Worm (Caenorhabditis elegans) whole organism, L2 larva: ENCODE data around the gene F40F8.5.
A peak's percentile ranks its signal among the peaks of the same experiment; 100 is the strongest.

Experiments used
- C34F6.9 ChIP-seq: fragments of 150-350 bp; optimal IDR thresholded peaks from 2 replicates; lab custom pipeline; 2014; ENCODE audit warnings: missing biosample characterization, missing genetic modification characterization
- F13H6.1 ChIP-seq: sonication (generic microtip); optimal IDR thresholded peaks from 2 replicates; lab custom pipeline; 2016; ENCODE audit warnings: missing genetic modification characterization, missing compliant biosample characterization
- Y55F3AM.14 ChIP-seq: fragments of 200-800 bp; sonication (Bioruptor generic); optimal IDR thresholded peaks from 2 replicates; lab custom pipeline; 2018; ENCODE audit warnings: mild to moderate bottlenecking, missing genetic modification characterization, missing compliant biosample characterization
- ZK546.5 ChIP-seq: sonication (generic microtip); optimal IDR thresholded peaks from 2 replicates; lab custom pipeline; 2017; ENCODE audit warnings: missing biosample characterization, missing genetic modification characterization
- alr-1 ChIP-seq: fragments of 150-350 bp; optimal IDR thresholded peaks from 2 replicates; lab custom pipeline; 2014; ENCODE audit warnings: missing biosample characterization, missing genetic modification characterization
- ama-1 ChIP-seq: fragments of 150-350 bp; optimal IDR thresholded peaks from 2 replicates; lab custom pipeline; 2018; ENCODE audit warnings: inconsistent platforms
- blmp-1 ChIP-seq: sonication (generic microtip); optimal IDR thresholded peaks from 2 replicates; lab custom pipeline; 2017; ENCODE audit warnings: missing genetic modification characterization, mild to moderate bottlenecking, missing compliant biosample characterization, antibody characterized with exemption, moderate library complexity; ENCODE audit not compliant: insufficient read depth
- ceh-16 ChIP-seq: fragments of 150-350 bp; optimal IDR thresholded peaks from 2 replicates; lab custom pipeline; 2014; ENCODE audit warnings: missing biosample characterization, missing genetic modification characterization
- crh-2 ChIP-seq: sonication (generic microtip); optimal IDR thresholded peaks from 2 replicates; lab custom pipeline; 2017; ENCODE audit warnings: missing biosample characterization, missing genetic modification characterization
- egl-27 ChIP-seq: sonication (generic microtip); optimal IDR thresholded peaks from 3 replicates; lab custom pipeline; 2017; ENCODE audit warnings: missing biosample characterization, missing genetic modification reagents, missing genetic modification characterization
- elt-1 ChIP-seq: fragments of 150-350 bp; optimal IDR thresholded peaks from 2 replicates; lab custom pipeline; 2014; ENCODE audit warnings: missing biosample characterization, missing genetic modification characterization
- elt-3 ChIP-seq: sonication (generic microtip); optimal IDR thresholded peaks from 2 replicates; lab custom pipeline; 2017; ENCODE audit warnings: missing biosample characterization, missing genetic modification characterization
- fos-1 ChIP-seq: fragments of 150-350 bp; optimal IDR thresholded peaks from 2 replicates; lab custom pipeline; 2014; ENCODE audit warnings: missing biosample characterization, missing genetic modification characterization
- gmeb-1 ChIP-seq: fragments of 150-350 bp; optimal IDR thresholded peaks from 2 replicates; lab custom pipeline; 2014; ENCODE audit warnings: missing biosample characterization, missing genetic modification characterization
- lin-11 ChIP-seq: fragments of 150-350 bp; sonication (generic microtip); optimal IDR thresholded peaks from 2 replicates; lab custom pipeline; 2014; ENCODE audit warnings: missing biosample characterization, missing genetic modification characterization, inconsistent platforms, mixed read lengths
- lin-13 ChIP-seq: fragments of 150-350 bp; optimal IDR thresholded peaks from 2 replicates; lab custom pipeline; 2014; ENCODE audit warnings: missing biosample characterization, missing genetic modification reagents, missing genetic modification characterization
- lsy-2 ChIP-seq, 2 experiments: fragments of 150-350 bp in 1 of 2; sonication (generic microtip) in 1 of 2; optimal IDR thresholded peaks; 2 replicates each; lab custom pipeline; 2014 to 2017; ENCODE audit warnings: missing biosample characterization in 2 of 2, missing genetic modification characterization in 2 of 2
- mab-5 ChIP-seq: fragments of 150-350 bp; optimal IDR thresholded peaks from 2 replicates; lab custom pipeline; 2014; ENCODE audit warnings: missing biosample characterization, missing genetic modification characterization
- mbf-1 ChIP-seq: sonication (generic microtip); optimal IDR thresholded peaks from 2 replicates; lab custom pipeline; 2017; ENCODE audit warnings: missing biosample characterization, missing genetic modification characterization
- mdl-1 ChIP-seq, 2 experiments: fragments of 150-350 bp in 1 of 2; sonication (generic microtip) in 1 of 2; optimal IDR thresholded peaks; 2 replicates each; lab custom pipeline; 2017; ENCODE audit warnings: missing biosample characterization in 2 of 2, missing genetic modification characterization in 2 of 2
- nhr-10 ChIP-seq: sonication (generic microtip); optimal IDR thresholded peaks from 2 replicates; lab custom pipeline; 2017; ENCODE audit warnings: missing biosample characterization, missing genetic modification characterization
- nhr-11 ChIP-seq: fragments of 150-350 bp; optimal IDR thresholded peaks from 2 replicates; lab custom pipeline; 2014; ENCODE audit warnings: missing biosample characterization, missing genetic modification characterization
- nhr-12 ChIP-seq: fragments of 150-350 bp; optimal IDR thresholded peaks from 2 replicates; lab custom pipeline; 2014; ENCODE audit warnings: missing biosample characterization, missing genetic modification characterization
- nhr-129 ChIP-seq: fragments of 150-350 bp; optimal IDR thresholded peaks from 2 replicates; lab custom pipeline; 2014; ENCODE audit warnings: missing biosample characterization, missing genetic modification characterization
- nhr-21 ChIP-seq: fragments of 150-350 bp; optimal IDR thresholded peaks from 2 replicates; lab custom pipeline; 2014; ENCODE audit warnings: missing biosample characterization, missing genetic modification characterization
- nhr-23 ChIP-seq: fragments of 150-350 bp; optimal IDR thresholded peaks from 2 replicates; lab custom pipeline; 2014; ENCODE audit warnings: missing biosample characterization, missing genetic modification reagents, missing genetic modification characterization
- nhr-25 ChIP-seq: fragments of 150-350 bp; sonication (generic microtip); optimal IDR thresholded peaks from 3 replicates; lab custom pipeline; 2014; ENCODE audit warnings: missing biosample characterization, missing genetic modification characterization
- nhr-6 ChIP-seq: fragments of 150-350 bp; optimal IDR thresholded peaks from 2 replicates; lab custom pipeline; 2014; ENCODE audit warnings: missing biosample characterization, missing genetic modification characterization
- nhr-77 ChIP-seq: fragments of 150-350 bp; optimal IDR thresholded peaks from 2 replicates; lab custom pipeline; 2014; ENCODE audit warnings: missing biosample characterization, missing genetic modification characterization
- peb-1 ChIP-seq: fragments of 150-350 bp; optimal IDR thresholded peaks from 2 replicates; lab custom pipeline; 2014; ENCODE audit warnings: missing biosample characterization, missing genetic modification characterization
- sem-4 ChIP-seq: fragments of 150-350 bp; optimal IDR thresholded peaks from 2 replicates; lab custom pipeline; 2014; ENCODE audit warnings: missing biosample characterization, missing genetic modification reagents, missing genetic modification characterization
- skn-1 ChIP-seq: sonication (generic microtip); optimal IDR thresholded peaks from 2 replicates; lab custom pipeline; 2017; ENCODE audit warnings: missing biosample characterization, missing genetic modification characterization
- sma-3 ChIP-seq: sonication (generic microtip); optimal IDR thresholded peaks from 2 replicates; lab custom pipeline; 2016; ENCODE audit warnings: missing genetic modification reagents, missing genetic modification characterization, missing compliant biosample characterization
- sma-9 ChIP-seq, 2 experiments: fragments of 150-350 bp in 1 of 2; sonication (generic microtip) in 1 of 2; optimal IDR thresholded peaks; 2 replicates each; lab custom pipeline; 2014 to 2016; ENCODE audit warnings: missing genetic modification characterization in 2 of 2, mild to moderate bottlenecking in 1 of 2, missing biosample characterization in 1 of 2, missing compliant biosample characterization in 1 of 2, missing genetic modification reagents in 1 of 2, moderate library complexity in 1 of 2
- snpc-4 ChIP-seq: fragments of 150-350 bp; optimal IDR thresholded peaks from 2 replicates; lab custom pipeline; 2014; ENCODE audit warnings: missing biosample characterization, missing genetic modification characterization
- unc-39 ChIP-seq: fragments of 150-350 bp; optimal IDR thresholded peaks from 2 replicates; lab custom pipeline; 2014; ENCODE audit warnings: missing biosample characterization, missing genetic modification characterization
- unc-55 ChIP-seq: fragments of 150-350 bp; sonication (generic microtip); optimal IDR thresholded peaks from 3 replicates; lab custom pipeline; 2014; ENCODE audit warnings: missing biosample characterization, missing genetic modification reagents, missing genetic modification characterization
- unc-62 ChIP-seq: fragments of 150-350 bp; optimal IDR thresholded peaks from 2 replicates; lab custom pipeline; 2014; ENCODE audit warnings: missing biosample characterization, missing genetic modification reagents, missing genetic modification characterization
- zag-1 ChIP-seq: fragments of 150-350 bp; optimal IDR thresholded peaks from 2 replicates; lab custom pipeline; 2014; ENCODE audit warnings: missing biosample characterization, missing genetic modification characterization
- ztf-11 ChIP-seq: sonication (generic microtip); optimal IDR thresholded peaks from 2 replicates; lab custom pipeline; 2017; ENCODE audit warnings: missing biosample characterization, missing genetic modification characterization
- ztf-4 ChIP-seq: fragments of 150-350 bp; optimal IDR thresholded peaks from 2 replicates; lab custom pipeline; 2014; ENCODE audit warnings: missing biosample characterization, missing genetic modification characterization

Gene F40F8.5

DNA sequence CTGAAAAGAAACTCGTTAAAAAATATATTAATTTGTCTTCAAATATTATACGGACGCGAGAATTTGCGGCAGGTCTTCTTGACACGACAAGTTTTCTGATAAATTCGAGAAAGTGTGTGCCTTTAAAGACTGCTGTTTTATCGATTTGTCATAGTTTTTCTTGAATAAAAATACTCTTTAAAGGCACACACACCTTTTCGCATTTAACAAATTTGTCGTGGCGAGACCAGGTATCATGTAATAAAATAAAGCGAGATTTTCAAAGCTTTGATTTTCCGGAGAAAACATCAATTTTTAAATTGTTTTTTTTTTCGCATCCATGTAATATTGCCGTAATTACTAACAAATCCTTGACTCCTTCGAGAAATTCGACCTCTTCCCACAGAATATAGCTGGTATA, 33.6 kb downstream of the F40F8.5 start:
- no peak for TF ChIP-seq blmp-1
- no peak for TF ChIP-seq nhr-77 (tag; lab: Kevin White, UChicago)
- no peak for TF ChIP-seq ama-1
- TF ChIP-seq zag-1, result no peak
- TF ChIP-seq snpc-4 (tag; lab: Kevin White, UChicago), result no peak

DNA sequence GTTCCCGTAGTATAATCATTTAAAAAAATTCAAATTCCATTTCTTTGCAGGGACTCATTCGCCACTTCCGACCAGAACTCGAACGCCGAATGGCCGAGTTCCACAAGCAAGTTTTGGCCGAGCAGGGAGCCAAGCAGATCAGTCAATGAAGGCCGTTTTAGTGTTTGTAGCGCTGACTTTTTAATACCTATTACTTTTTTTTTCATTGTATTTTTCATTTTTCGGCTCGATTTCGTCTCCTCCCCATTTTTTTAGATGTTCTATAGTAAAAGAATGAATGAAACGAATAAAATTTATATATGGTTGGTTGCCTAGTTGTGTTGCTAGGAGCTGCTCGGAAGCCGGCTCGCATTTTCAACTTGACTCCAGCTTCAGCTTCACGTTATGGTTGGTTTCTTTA, 34.9 kb downstream of the F40F8.5 start, which contains the start of gene C09H10.4:
Gene C09H10.4, plus strand, starts transcription at position 301 of the 400 bp plus-strand sequence.
- TF ChIP-seq mbf-1 (tag; lab: Kevin White, UChicago) (no peak), nhr-21 (tag; lab: Kevin White, UChicago) (no peak), nhr-6 (tag; lab: Kevin White, UChicago) (no peak), elt-1 (tag; lab: Kevin White, UChicago) (no peak), nhr-25 (no peak), nhr-10 (tag; lab: Kevin White, UChicago) (no peak), unc-39 (tag; lab: Kevin White, UChicago) (no peak), skn-1 (no peak), ZK546.5 (no peak), nhr-12 (tag; lab: Kevin White, UChicago) (no peak), peb-1 (tag; lab: Kevin White, UChicago) (no peak), lin-11 (tag; lab: Kevin White, UChicago) (no peak), ceh-16 (tag; lab: Kevin White, UChicago) (no peak), egl-27 (no peak), nhr-23 (tag; lab: Kevin White, UChicago) (no peak), sem-4 (no peak)

DNA sequence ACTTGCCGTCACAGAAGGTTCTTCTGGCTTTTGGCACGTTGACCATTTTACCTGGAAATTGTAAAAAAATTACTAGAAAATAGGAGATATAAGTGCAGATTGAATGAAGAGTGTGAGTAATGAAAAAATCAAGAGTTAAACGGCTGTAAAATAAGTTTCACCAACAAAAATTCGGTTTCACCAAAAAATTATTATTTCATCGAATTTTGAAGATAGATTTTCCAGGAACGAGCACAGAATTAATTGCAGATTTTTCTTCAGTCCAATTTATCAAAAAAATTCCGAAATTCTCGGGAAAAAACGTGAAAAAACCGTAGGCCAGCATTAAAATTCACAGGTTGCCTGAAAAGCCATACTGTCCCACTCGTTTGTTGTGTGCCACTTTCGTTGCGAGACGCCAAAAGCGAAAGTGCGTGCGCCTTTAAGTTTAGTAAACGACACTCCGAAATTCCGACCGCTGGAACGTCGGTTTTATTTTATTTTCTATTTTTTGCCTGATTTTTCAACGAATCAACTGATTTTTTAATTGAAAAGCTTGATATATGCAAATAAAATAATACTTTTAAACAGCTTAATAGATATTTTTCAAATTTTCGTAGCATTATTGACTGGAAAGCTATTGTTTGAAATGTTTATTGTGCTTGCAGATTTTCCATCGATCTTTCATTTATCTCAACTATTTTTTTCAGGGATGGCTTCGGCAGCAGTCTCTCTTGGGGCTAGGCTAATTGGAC, 37.4 kb downstream of the F40F8.5 start, which contains the start of the genes rpl-36.A and nuo-1:
Gene rpl-36.A, minus strand, starts transcription at position 51 of the 734 bp plus-strand sequence.
Gene nuo-1, plus strand, starts transcription at position 684 of the 734 bp plus-strand sequence.
- no peak for TF ChIP-seq unc-39 (tag; lab: Kevin White, UChicago)
- TF ChIP-seq nhr-21 (tag; lab: Kevin White, UChicago), result peak; percentile 83
- TF ChIP-seq nhr-23 (tag; lab: Kevin White, UChicago), result no peak
- no peak for TF ChIP-seq skn-1
- TF ChIP-seq elt-3 (tag; lab: Kevin White, UChicago), result no peak
- TF ChIP-seq blmp-1, result peak; percentile 94
- peak; percentile 33 for TF ChIP-seq ZK546.5
- TF ChIP-seq crh-2 (tag; lab: Kevin White, UChicago), result peak; percentile 89
- TF ChIP-seq nhr-12 (tag; lab: Kevin White, UChicago), result no peak
- TF ChIP-seq ceh-16 (tag; lab: Kevin White, UChicago), result no peak
- no peak for TF ChIP-seq unc-62 (GFP tag; lab: Kevin White, UChicago)
- TF ChIP-seq ama-1, result peak; percentile 43
- TF ChIP-seq lsy-2 (tag; optimal IDR thresholded peaks at IDR 0.05; lab: Kevin White, UChicago), result peak; percentile 92 to 99
- peak; percentile 66 for TF ChIP-seq zag-1
- TF ChIP-seq mdl-1 (tag; optimal IDR thresholded peaks at IDR 0.05; lab: Kevin White, UChicago), result peak in 1 of 2 experiments; percentile 13
- TF ChIP-seq fos-1, result peak; percentile 73
- peak; percentile 88 for TF ChIP-seq lin-11 (tag; lab: Kevin White, UChicago)
- no peak for TF ChIP-seq nhr-77 (tag; lab: Kevin White, UChicago)
- TF ChIP-seq nhr-25, result peak; percentile 86
- TF ChIP-seq sma-9 (GFP tag; optimal IDR thresholded peaks at IDR 0.05; lab: Kevin White, UChicago), result peak; percentile 67
- TF ChIP-seq sma-9 (tag; optimal IDR thresholded peaks at IDR 0.05; lab: Kevin White, UChicago), result no peak
- peak; percentile 76 for TF ChIP-seq snpc-4 (tag; lab: Kevin White, UChicago)
- TF ChIP-seq egl-27, result no peak
- peak; percentile 83 for TF ChIP-seq gmeb-1 (tag; lab: Kevin White, UChicago)
- TF ChIP-seq ztf-4 (tag; lab: Kevin White, UChicago), result peak; percentile 54
- no peak for TF ChIP-seq nhr-6 (tag; lab: Kevin White, UChicago)
- peak; percentile 30 for TF ChIP-seq mab-5 (tag; lab: Kevin White, UChicago)
- peak; percentile 90 for TF ChIP-seq nhr-129
- TF ChIP-seq F13H6.1, result peak; percentile 64
- no peak for TF ChIP-seq alr-1 (tag; lab: Kevin White, UChicago)
- TF ChIP-seq sem-4, result peak; percentile 12
- TF ChIP-seq Y55F3AM.14 (GFP tag; lab: Kevin White, UChicago), result no peak
- TF ChIP-seq unc-55 (GFP tag; lab: Kevin White, UChicago), result peak; percentile 97
- peak; percentile 83 for TF ChIP-seq lin-13
- TF ChIP-seq sma-3 (GFP tag; lab: Kevin White, UChicago), result peak; percentile 80
- peak; percentile 94 for TF ChIP-seq C34F6.9 (tag; lab: Kevin White, UChicago)
- no peak for TF ChIP-seq nhr-11 (tag; lab: Kevin White, UChicago)
- TF ChIP-seq ztf-11 (tag; lab: Kevin White, UChicago), result no peak
- no peak for TF ChIP-seq peb-1 (tag; lab: Kevin White, UChicago)
